Worm (Caenorhabditis elegans) whole organism, midembryonic: Measurements from ENCODE around the gene ZK1307.7.

ENCODE experiments used
- T22C8.4 ChIP-seq: fragments of 200-800 bp; sonication (Bioruptor generic); IDR thresholded peaks from 2 replicates; pipeline ENCODE4 v1.3.6; 2022; ENCODE audit warnings: missing genetic modification characterization, missing compliant biosample characterization
- cog-1 ChIP-seq: sonication (generic microtip); optimal IDR thresholded peaks from 2 replicates; lab custom pipeline; 2016; ENCODE audit warnings: missing genetic modification characterization, missing compliant biosample characterization
- flt-1 ChIP-seq: fragments of 200-800 bp; sonication (Bioruptor generic); IDR thresholded peaks from 2 replicates; pipeline ENCODE4 v1.3.6; 2022; ENCODE audit warnings: missing genetic modification characterization, missing compliant biosample characterization
- klf-2 ChIP-seq: fragments of 200-800 bp; sonication (Bioruptor generic); conservative IDR thresholded peaks from 2 replicates; pipeline ENCODE4 v1.3.6; 2022; ENCODE audit warnings: missing genetic modification reagents, missing genetic modification characterization, missing compliant biosample characterization
- med-1 ChIP-seq: sonication (generic microtip); optimal IDR thresholded peaks from 2 replicates; lab custom pipeline; 2017; ENCODE audit warnings: missing genetic modification characterization, mild to moderate bottlenecking, missing compliant biosample characterization, antibody characterized with exemption, missing genetic modification reagents; ENCODE audit not compliant: insufficient read depth
- ref-1 ChIP-seq: fragments of 200-800 bp; sonication (Bioruptor generic); conservative IDR thresholded peaks from 2 replicates; pipeline ENCODE4 v1.3.6; 2022; ENCODE audit warnings: missing genetic modification reagents, missing genetic modification characterization, missing compliant biosample characterization
- tab-1 ChIP-seq: fragments of 200-800 bp; sonication (Bioruptor generic); IDR thresholded peaks from 2 replicates; pipeline ENCODE4 v1.3.6; 2022; ENCODE audit warnings: missing genetic modification characterization, missing compliant biosample characterization
- ztf-23 ChIP-seq: fragments of 200-800 bp; sonication (Bioruptor generic); IDR thresholded peaks from 2 replicates; pipeline ENCODE4 v1.3.6; 2022; ENCODE audit warnings: missing genetic modification reagents, missing genetic modification characterization, missing compliant biosample characterization
- ztf-29 ChIP-seq: fragments of 200-800 bp; sonication (Bioruptor generic); IDR thresholded peaks from 2 replicates; pipeline ENCODE4 v1.3.6; 2022; ENCODE audit warnings: missing genetic modification reagents, missing genetic modification characterization, missing compliant biosample characterization

ZK1307.7 gene

DNA sequence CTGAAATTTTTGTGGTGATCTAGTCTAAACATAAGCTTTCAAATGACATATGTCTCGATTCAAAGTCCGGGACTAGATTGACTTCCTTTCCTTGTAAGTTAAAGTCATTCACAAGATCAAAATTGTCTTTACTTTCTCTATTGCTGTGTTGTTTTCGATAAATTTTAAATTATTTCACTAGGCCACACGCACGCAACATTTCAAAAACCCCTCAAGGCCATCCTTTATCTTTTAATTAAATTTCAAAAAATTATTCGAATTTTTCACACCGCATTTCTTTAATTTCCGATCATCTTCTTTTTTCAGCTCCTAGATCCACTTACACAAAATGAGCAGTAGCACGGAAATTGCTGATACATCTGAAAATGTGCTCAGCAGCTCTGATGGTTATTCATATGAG, at the start of gene ZK1307.7:
Gene ZK1307.7 (plus strand): TSS at position 301 of the 400 bp plus-strand sequence.
- TF ChIP-seq T22C8.4 (GFP tag; lab: Robert Waterston, UW) (no peak), cog-1 (tag; lab: Kevin White, UChicago) (no peak), ref-1 (GFP tag; lab: Robert Waterston, UW) (no peak), klf-2 (GFP tag; lab: Robert Waterston, UW) (no peak), ztf-23 (GFP tag; lab: Robert Waterston, UW) (no peak), flt-1 (GFP tag; lab: Robert Waterston, UW) (no peak)

DNA sequence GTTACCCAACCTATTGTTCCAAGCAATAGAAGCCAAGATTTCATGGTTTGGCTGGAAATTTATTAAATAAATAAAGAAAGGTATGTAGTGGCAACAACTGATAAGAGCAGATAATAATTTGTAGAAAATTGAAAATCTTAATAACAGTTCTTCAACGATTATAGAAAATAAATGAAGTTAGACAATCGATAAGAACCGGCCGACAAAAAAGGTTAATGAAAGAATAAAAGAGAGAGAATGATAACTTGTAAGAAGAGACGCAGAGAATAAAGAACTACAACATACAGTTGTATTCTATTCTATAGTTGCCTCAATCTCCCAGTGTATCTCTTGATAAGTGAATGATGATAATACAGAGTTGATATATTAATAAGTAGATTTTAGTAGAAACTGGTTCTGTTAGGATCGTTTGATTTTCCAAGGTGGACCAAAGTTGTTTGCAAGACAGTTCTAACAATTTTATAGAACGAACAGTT, 49.6 kb upstream of the ZK1307.7 start, which contains the start of gene ugt-58:
Gene ugt-58 (minus strand): TSS at position 51 of the 476 bp plus-strand sequence.
- TF ChIP-seq klf-2 (GFP tag; lab: Robert Waterston, UW) = no peak
- TF ChIP-seq med-1 (GFP tag; lab: Kevin White, UChicago) = no peak
- TF ChIP-seq flt-1 (GFP tag; lab: Robert Waterston, UW) = no peak
- TF ChIP-seq ztf-29 (GFP tag; lab: Robert Waterston, UW) = no peak
- no peak for TF ChIP-seq tab-1 (GFP tag; lab: Robert Waterston, UW)

DNA sequence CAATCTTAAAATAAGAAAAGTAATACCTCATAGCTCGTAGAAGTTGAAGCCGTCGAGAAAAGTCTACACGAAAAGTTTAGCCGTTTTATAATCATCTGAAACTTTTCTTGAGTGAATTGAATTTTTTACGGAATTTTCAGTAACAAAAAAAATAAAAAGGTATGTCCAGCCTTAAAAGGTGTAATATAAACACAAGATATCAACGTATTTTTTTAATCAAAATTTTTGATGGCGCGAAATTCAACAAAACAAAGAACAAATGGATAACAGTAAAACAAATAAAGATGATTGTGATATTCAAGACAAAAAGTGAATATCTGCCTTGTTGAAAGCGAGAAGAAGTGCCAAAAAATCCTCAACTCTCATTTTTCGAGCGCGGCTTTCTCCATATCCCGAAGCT, 46.7 kb upstream of the ZK1307.7 start, which contains the start of gene eral-1:
Gene eral-1 (minus strand): TSS at position 101 of the 400 bp plus-strand sequence.
- TF ChIP-seq ztf-29 (GFP tag; lab: Robert Waterston, UW) (no peak), tab-1 (GFP tag; lab: Robert Waterston, UW) (no peak), flt-1 (GFP tag; lab: Robert Waterston, UW) (no peak), med-1 (GFP tag; lab: Kevin White, UChicago) (no peak)

DNA sequence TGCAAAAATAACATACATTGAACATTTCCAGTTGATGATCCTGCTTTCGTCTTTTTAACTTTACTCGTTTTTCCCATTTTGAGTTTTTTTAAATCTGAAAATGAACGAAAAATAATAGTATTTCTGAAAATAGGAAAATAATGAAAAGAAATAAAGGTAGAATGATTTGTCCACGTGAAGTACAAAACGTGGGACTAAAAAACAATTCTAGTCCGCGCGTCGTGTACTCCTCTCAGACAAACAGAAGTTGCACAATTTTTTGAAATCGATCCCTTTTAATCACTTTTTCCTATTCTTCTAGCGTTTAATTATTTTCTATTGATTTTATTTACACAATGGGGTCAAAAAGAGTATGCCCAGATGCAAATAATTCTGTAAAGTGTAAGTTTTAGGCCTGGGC, 45.3 kb upstream of the ZK1307.7 start, which contains the start of the genes E02H1.1 and tag-124:
Gene E02H1.1 (minus strand): TSS at position 94 of the 400 bp plus-strand sequence.
Gene tag-124 (plus strand): TSS at position 222 of the 400 bp plus-strand sequence.
- TF ChIP-seq klf-2 (GFP tag; lab: Robert Waterston, UW) = no peak
- TF ChIP-seq cog-1 (tag; lab: Kevin White, UChicago) = peak; percentile 7
- peak; percentile 52; the same call in 1 of the 2 replicates for TF ChIP-seq ztf-23 (GFP tag; lab: Robert Waterston, UW)
- no peak for TF ChIP-seq T22C8.4 (GFP tag; lab: Robert Waterston, UW)
- peak; percentile 62 for TF ChIP-seq flt-1 (GFP tag; lab: Robert Waterston, UW)
- TF ChIP-seq tab-1 (GFP tag; lab: Robert Waterston, UW) = no peak
- TF ChIP-seq ztf-29 (GFP tag; lab: Robert Waterston, UW) = no peak
- no peak for TF ChIP-seq ref-1 (GFP tag; lab: Robert Waterston, UW)
- TF ChIP-seq med-1 (GFP tag; lab: Kevin White, UChicago) = no peak

DNA sequence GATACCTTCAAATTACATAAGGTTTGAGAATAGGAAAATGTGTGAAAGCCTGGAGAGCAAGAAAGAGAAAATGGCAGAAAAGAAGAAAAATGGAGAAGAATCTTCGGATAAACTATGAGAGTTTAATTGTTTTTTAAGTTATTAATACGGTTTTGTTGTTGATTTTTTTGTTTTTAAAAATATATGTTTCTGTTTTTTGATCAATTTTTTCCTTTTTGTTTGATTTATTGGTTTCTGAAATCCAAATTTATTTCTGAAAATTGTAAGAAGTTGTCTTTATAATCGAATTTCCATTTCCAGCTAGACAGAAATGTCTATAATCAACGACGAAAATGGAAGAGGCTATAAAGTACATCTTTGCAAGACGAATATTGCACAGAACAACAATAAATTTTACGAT, 43.7 kb upstream of the ZK1307.7 start, which contains the start of gene parp-2:
Gene parp-2 (plus strand): TSS at position 301 of the 400 bp plus-strand sequence.
- TF ChIP-seq flt-1 (GFP tag; lab: Robert Waterston, UW) (no peak), med-1 (GFP tag; lab: Kevin White, UChicago) (no peak), cog-1 (tag; lab: Kevin White, UChicago) (no peak), ref-1 (GFP tag; lab: Robert Waterston, UW) (no peak), ztf-29 (GFP tag; lab: Robert Waterston, UW) (no peak), T22C8.4 (GFP tag; lab: Robert Waterston, UW) (no peak), ztf-23 (GFP tag; lab: Robert Waterston, UW) (no peak), klf-2 (GFP tag; lab: Robert Waterston, UW) (no peak), tab-1 (GFP tag; lab: Robert Waterston, UW) (no peak)

DNA sequence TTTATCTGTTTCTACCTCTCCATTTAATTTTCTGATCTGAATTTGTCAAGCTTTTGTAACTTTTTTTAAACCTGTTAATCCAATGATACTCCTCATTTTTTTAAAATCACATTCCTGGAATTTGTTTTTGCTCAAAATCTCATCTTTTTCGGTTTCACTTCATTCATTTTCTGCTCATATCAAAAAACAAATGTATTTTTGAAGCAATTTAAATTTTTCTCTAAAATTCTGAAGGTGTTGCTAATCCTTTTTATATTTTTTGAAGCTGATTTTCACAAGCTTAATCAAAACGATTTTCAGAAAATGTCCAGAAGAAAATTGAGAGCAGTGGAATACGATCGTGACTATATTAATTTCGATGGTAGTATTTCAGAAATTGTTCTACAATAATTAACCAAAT, 41.5 kb upstream of the ZK1307.7 start, which contains the start of gene E02H1.5:
Gene E02H1.5 (plus strand): TSS at position 301 of the 400 bp plus-strand sequence.
- no peak for TF ChIP-seq ztf-23 (GFP tag; lab: Robert Waterston, UW)
- TF ChIP-seq cog-1 (tag; lab: Kevin White, UChicago) = no peak
- no peak for TF ChIP-seq klf-2 (GFP tag; lab: Robert Waterston, UW)
- TF ChIP-seq T22C8.4 (GFP tag; lab: Robert Waterston, UW) = no peak

DNA sequence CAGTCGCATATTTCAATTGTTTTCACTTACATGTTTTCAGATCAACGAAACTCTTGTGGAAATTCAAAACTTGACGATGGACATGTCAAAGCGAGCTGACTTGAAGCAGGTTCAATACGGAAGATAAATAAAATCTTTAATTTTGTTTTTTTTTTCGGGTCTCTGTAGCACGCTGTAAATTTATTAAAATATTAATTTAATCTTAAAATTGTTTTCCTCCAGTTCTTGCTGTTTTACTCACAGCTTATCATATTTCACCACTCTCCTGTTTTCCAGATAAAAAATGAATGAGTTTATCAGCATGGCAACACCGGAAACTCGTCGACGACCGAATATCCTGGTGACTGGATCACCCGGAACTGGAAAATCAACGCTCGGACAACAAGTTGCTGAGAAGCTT, 40.0 kb upstream of the ZK1307.7 start, which contains the start of gene E02H1.6:
Gene E02H1.6 (plus strand): TSS at position 301 of the 400 bp plus-strand sequence.
- no peak for TF ChIP-seq T22C8.4 (GFP tag; lab: Robert Waterston, UW)
- TF ChIP-seq flt-1 (GFP tag; lab: Robert Waterston, UW) = no peak
- TF ChIP-seq klf-2 (GFP tag; lab: Robert Waterston, UW) = no peak
- TF ChIP-seq tab-1 (GFP tag; lab: Robert Waterston, UW) = no peak
- no peak for TF ChIP-seq ztf-29 (GFP tag; lab: Robert Waterston, UW)
- no peak for TF ChIP-seq ztf-23 (GFP tag; lab: Robert Waterston, UW)
- no peak for TF ChIP-seq med-1 (GFP tag; lab: Kevin White, UChicago)
- no peak for TF ChIP-seq ref-1 (GFP tag; lab: Robert Waterston, UW)
- no peak for TF ChIP-seq cog-1 (tag; lab: Kevin White, UChicago)

DNA sequence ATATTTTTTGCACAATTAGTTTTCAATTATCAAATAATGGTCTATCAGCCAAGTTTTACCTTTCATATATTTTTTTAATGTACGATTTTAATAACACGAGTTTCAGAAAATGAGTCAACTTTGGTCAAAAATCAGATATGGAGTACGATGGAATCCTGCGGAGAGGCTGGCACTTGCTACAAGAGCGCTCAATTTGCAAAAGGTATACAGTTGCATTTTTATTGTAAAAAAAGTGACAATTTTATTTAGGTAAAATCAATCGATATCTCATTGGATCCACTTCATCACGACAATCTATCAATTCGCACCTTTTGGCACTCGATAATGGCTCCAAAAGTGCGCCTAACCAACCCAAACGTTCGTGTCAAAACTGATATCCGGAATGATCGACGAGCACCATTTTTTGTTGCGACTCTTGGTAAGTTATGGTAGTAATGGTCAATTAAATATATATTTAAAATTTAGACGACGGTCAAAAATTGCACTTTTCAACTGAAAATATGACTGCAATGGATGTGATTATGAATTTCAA, 38.8 kb upstream of the ZK1307.7 start, which contains the start of gene mrpl-53:
Gene mrpl-53 (plus strand): TSS at position 107 of the 532 bp plus-strand sequence.
- TF ChIP-seq med-1 (GFP tag; lab: Kevin White, UChicago) (no peak), klf-2 (GFP tag; lab: Robert Waterston, UW) (no peak), ref-1 (GFP tag; lab: Robert Waterston, UW) (no peak), tab-1 (GFP tag; lab: Robert Waterston, UW) (no peak), T22C8.4 (GFP tag; lab: Robert Waterston, UW) (no peak), ztf-23 (GFP tag; lab: Robert Waterston, UW) (no peak), flt-1 (GFP tag; lab: Robert Waterston, UW) (no peak), ztf-29 (GFP tag; lab: Robert Waterston, UW) (no peak)
